Worm (Caenorhabditis elegans) whole organism, mixed stage, embryonic: ENCODE data around the gene F19C6.5.

Experiments
- blmp-1 ChIP-seq: fragments of 150-350 bp; optimal IDR thresholded peaks from 2 replicates; lab custom pipeline; 2014; ENCODE audit warnings: missing biosample characterization, missing genetic modification characterization
- ceh-83 ChIP-seq: fragments of 200-800 bp; sonication (Bioruptor generic); optimal IDR thresholded peaks from 2 replicates; lab custom pipeline; 2018; ENCODE audit warnings: mild to moderate bottlenecking, missing genetic modification characterization, missing compliant biosample characterization
- elt-3 ChIP-seq: fragments of 150-350 bp; optimal IDR thresholded peaks from 2 replicates; lab custom pipeline; 2014; ENCODE audit warnings: missing biosample characterization, missing genetic modification characterization
- hlh-1 ChIP-seq: fragments of 150-350 bp; optimal IDR thresholded peaks from 2 replicates; lab custom pipeline; 2014; ENCODE audit warnings: missing biosample characterization, missing genetic modification reagents, missing genetic modification characterization
- lsy-2 ChIP-seq: fragments of 150-350 bp; optimal IDR thresholded peaks from 2 replicates; lab custom pipeline; 2014; ENCODE audit warnings: missing biosample characterization, missing genetic modification characterization
- nhr-12 ChIP-seq: fragments of 150-350 bp; optimal IDR thresholded peaks from 2 replicates; lab custom pipeline; 2014; ENCODE audit warnings: missing biosample characterization, missing genetic modification characterization
- nhr-237 ChIP-seq: fragments of 150-350 bp; optimal IDR thresholded peaks from 2 replicates; lab custom pipeline; 2014; ENCODE audit warnings: missing biosample characterization, missing genetic modification characterization
- nhr-76 ChIP-seq: sonication (generic microtip); optimal IDR thresholded peaks from 2 replicates; lab custom pipeline; 2017; ENCODE audit warnings: missing biosample characterization, missing genetic modification characterization
- snpc-4 ChIP-seq: fragments of 150-350 bp; optimal IDR thresholded peaks from 2 replicates; lab custom pipeline; 2014; ENCODE audit warnings: missing biosample characterization, missing genetic modification characterization
- unc-62 ChIP-seq: fragments of 150-350 bp; optimal IDR thresholded peaks from 2 replicates; lab custom pipeline; 2014; ENCODE audit warnings: missing biosample characterization, missing genetic modification reagents, missing genetic modification characterization

- TF ChIP-seq blmp-1 (tag; lab: Kevin White, UChicago): no peak
- TF ChIP-seq unc-62 (GFP tag; lab: Kevin White, UChicago): peak; percentile 42
- no peak for TF ChIP-seq nhr-12
- TF ChIP-seq nhr-76 (tag; lab: Kevin White, UChicago): no peak
- no peak for TF ChIP-seq elt-3
- no peak for TF ChIP-seq snpc-4
- no peak for TF ChIP-seq nhr-237 (tag; lab: Kevin White, UChicago)
- no peak for TF ChIP-seq lsy-2 (tag; lab: Kevin White, UChicago)
- peak; percentile 85 for TF ChIP-seq hlh-1 (tag; lab: Kevin White, UChicago)
- no peak for TF ChIP-seq ceh-83
Measured at ce11 chrX:9954483-9955041, 30.2 kb downstream of the F19C6.5 start, which contains the start of gene cysl-1.
